Worm (Caenorhabditis elegans) whole organism, young adult: ENCODE results near the gene spe-45.
A peak's percentile ranks its signal among the peaks of the same experiment; 100 is the strongest.

Experiments used
- B0019.2 ChIP-seq: fragments of 200-800 bp; sonication (Bioruptor generic); conservative IDR thresholded peaks from 2 replicates; pipeline ENCODE4 v1.3.6; 2022; ENCODE audit warnings: missing genetic modification reagents, missing genetic modification characterization, missing compliant biosample characterization
- B0336.3 ChIP-seq: fragments of 200-800 bp; sonication (Bioruptor generic); IDR thresholded peaks from 2 replicates; pipeline ENCODE4 v1.3.6; 2022; ENCODE audit warnings: missing genetic modification characterization, missing compliant biosample characterization
- C17E4.6 ChIP-seq: fragments of 200-800 bp; sonication (Bioruptor generic); IDR thresholded peaks from 2 replicates; pipeline ENCODE4 v1.3.6; 2022; ENCODE audit warnings: missing genetic modification reagents, missing genetic modification characterization, missing compliant biosample characterization
- F33H1.4 ChIP-seq: fragments of 200-800 bp; sonication (Bioruptor generic); IDR thresholded peaks from 2 replicates; pipeline ENCODE4 v1.3.6; 2022; ENCODE audit warnings: missing genetic modification reagents, missing genetic modification characterization, missing compliant biosample characterization
- F55B11.4 ChIP-seq: sonication (generic microtip); optimal IDR thresholded peaks from 2 replicates; lab custom pipeline; 2016; ENCODE audit warnings: missing compliant biosample characterization, missing genetic modification characterization, borderline replicate concordance; ENCODE audit not compliant: insufficient read depth
- K11D2.4 ChIP-seq: fragments of 200-800 bp; sonication (Bioruptor generic); IDR thresholded peaks from 2 replicates; pipeline ENCODE4 v1.3.6; 2022; ENCODE audit warnings: missing genetic modification reagents, missing genetic modification characterization, missing compliant biosample characterization
- K12H6.12 ChIP-seq: fragments of 200-800 bp; sonication (Bioruptor generic); optimal IDR thresholded peaks from 2 replicates; lab custom pipeline; 2018; ENCODE audit warnings: mild to moderate bottlenecking, missing genetic modification characterization, missing compliant biosample characterization
- Y53F4B.3 ChIP-seq: fragments of 200-800 bp; sonication (Bioruptor generic); IDR thresholded peaks from 2 replicates; pipeline ENCODE4 v1.3.6; 2022; ENCODE audit warnings: missing genetic modification reagents, missing genetic modification characterization, missing compliant biosample characterization
- Y79H2A.3 ChIP-seq: fragments of 200-800 bp; sonication (Bioruptor generic); conservative IDR thresholded peaks from 2 replicates; pipeline ENCODE4 v1.3.6; 2022; ENCODE audit warnings: missing genetic modification reagents, missing genetic modification characterization, missing compliant biosample characterization
- atf-7 ChIP-seq: sonication (generic microtip); optimal IDR thresholded peaks from 2 replicates; lab custom pipeline; 2017; ENCODE audit warnings: mild to moderate bottlenecking, missing genetic modification characterization, missing compliant biosample characterization
- athp-1 ChIP-seq: sonication (generic microtip); optimal IDR thresholded peaks from 2 replicates; lab custom pipeline; 2017; ENCODE audit warnings: mild to moderate bottlenecking, missing genetic modification characterization, missing compliant biosample characterization
- attf-5 ChIP-seq: fragments of 200-800 bp; sonication (Bioruptor generic); optimal IDR thresholded peaks from 2 replicates; lab custom pipeline; 2018; ENCODE audit warnings: mild to moderate bottlenecking, missing genetic modification characterization, missing compliant biosample characterization
- bed-2 ChIP-seq: fragments of 200-800 bp; sonication (Bioruptor generic); IDR thresholded peaks from 2 replicates; pipeline ENCODE4 v1.3.6; 2022; ENCODE audit warnings: missing genetic modification reagents, missing genetic modification characterization, missing compliant biosample characterization
- cebp-2 ChIP-seq: fragments of 200-800 bp; sonication (Bioruptor generic); IDR thresholded peaks from 2 replicates; pipeline ENCODE4 v1.3.6; 2022; ENCODE audit warnings: missing genetic modification characterization, missing compliant biosample characterization
- ceh-40 ChIP-seq: fragments of 200-800 bp; sonication (Bioruptor generic); IDR thresholded peaks from 2 replicates; pipeline ENCODE4 v1.3.6; 2022; ENCODE audit warnings: missing genetic modification characterization, missing compliant biosample characterization
- ceh-79 ChIP-seq: sonication (generic microtip); optimal IDR thresholded peaks from 2 replicates; lab custom pipeline; 2017; ENCODE audit warnings: mild to moderate bottlenecking, missing genetic modification characterization, missing compliant biosample characterization
- dox-1 ChIP-seq: fragments of 200-800 bp; sonication (Bioruptor generic); IDR thresholded peaks from 2 replicates; pipeline ENCODE4 v1.3.6; 2022; ENCODE audit warnings: missing genetic modification reagents, missing genetic modification characterization, missing compliant biosample characterization
- egl-44 ChIP-seq: fragments of 200-800 bp; sonication (Bioruptor generic); IDR thresholded peaks from 2 replicates; pipeline ENCODE4 v1.3.6; 2022; ENCODE audit warnings: missing genetic modification reagents, missing genetic modification characterization, missing compliant biosample characterization
- egrh-3 ChIP-seq: fragments of 200-800 bp; sonication (Bioruptor generic); IDR thresholded peaks from 2 replicates; pipeline ENCODE4 v1.3.6; 2022; ENCODE audit warnings: missing genetic modification reagents, missing genetic modification characterization, missing compliant biosample characterization
- ekl-4 ChIP-seq: fragments of 200-800 bp; sonication (Bioruptor generic); IDR thresholded peaks from 2 replicates; pipeline ENCODE4 v1.3.6; 2022; ENCODE audit warnings: missing genetic modification reagents, missing genetic modification characterization, missing compliant biosample characterization
- fkh-3 ChIP-seq: sonication (generic microtip); optimal IDR thresholded peaks from 2 replicates; lab custom pipeline; 2016; ENCODE audit warnings: mild to moderate bottlenecking, missing genetic modification characterization, missing compliant biosample characterization
- gei-17 ChIP-seq: fragments of 200-800 bp; sonication (Bioruptor generic); optimal IDR thresholded peaks from 2 replicates; lab custom pipeline; 2018; ENCODE audit warnings: mild to moderate bottlenecking, missing genetic modification characterization, missing compliant biosample characterization
- hlh-12 ChIP-seq: sonication (generic microtip); optimal IDR thresholded peaks from 2 replicates; lab custom pipeline; 2016; ENCODE audit warnings: missing genetic modification characterization, missing compliant biosample characterization
- lag-1 ChIP-seq: fragments of 200-800 bp; sonication (Bioruptor generic); IDR thresholded peaks from 2 replicates; pipeline ENCODE4 v1.3.6; 2022; ENCODE audit warnings: missing genetic modification reagents, missing genetic modification characterization, missing compliant biosample characterization
- lin-40 ChIP-seq: sonication (generic microtip); optimal IDR thresholded peaks from 2 replicates; lab custom pipeline; 2016; ENCODE audit warnings: missing genetic modification characterization, mild to moderate bottlenecking, missing compliant biosample characterization, missing genotype, missing genetic modification reagents
- lsy-27 ChIP-seq: sonication (generic microtip); optimal IDR thresholded peaks from 2 replicates; lab custom pipeline; 2017; ENCODE audit warnings: missing genetic modification characterization, mild to moderate bottlenecking, missing compliant biosample characterization, antibody characterized with exemption, missing genotype, borderline replicate concordance; ENCODE audit not compliant: insufficient read depth
- madf-3 ChIP-seq: fragments of 200-800 bp; sonication (Bioruptor generic); IDR thresholded peaks from 2 replicates; pipeline ENCODE4 v1.3.6; 2022; ENCODE audit warnings: missing genetic modification reagents, missing genetic modification characterization, missing compliant biosample characterization
- madf-6 ChIP-seq: fragments of 200-800 bp; sonication (Bioruptor generic); IDR thresholded peaks from 2 replicates; pipeline ENCODE4 v1.3.6; 2022; ENCODE audit warnings: missing genetic modification reagents, missing genetic modification characterization, missing compliant biosample characterization
- madf-8 ChIP-seq: fragments of 200-800 bp; sonication (Bioruptor generic); conservative IDR thresholded peaks from 2 replicates; pipeline ENCODE4 v1.3.6; 2022; ENCODE audit warnings: missing genetic modification reagents, missing genetic modification characterization, missing compliant biosample characterization
- mcd-1 ChIP-seq: fragments of 200-800 bp; sonication (Bioruptor generic); IDR thresholded peaks from 2 replicates; pipeline ENCODE4 v1.3.6; 2022; ENCODE audit warnings: missing genetic modification reagents, missing genetic modification characterization, missing compliant biosample characterization
- mel-28 ChIP-seq: sonication (generic microtip); optimal IDR thresholded peaks from 2 replicates; lab custom pipeline; 2016; ENCODE audit warnings: borderline replicate concordance, mild to moderate bottlenecking, missing genetic modification characterization, missing compliant biosample characterization
- mxl-1 ChIP-seq: sonication (generic microtip); optimal IDR thresholded peaks from 2 replicates; lab custom pipeline; 2016; ENCODE audit warnings: missing genetic modification characterization, missing compliant biosample characterization
- nfya-2 ChIP-seq: fragments of 200-800 bp; sonication (Bioruptor generic); IDR thresholded peaks from 2 replicates; pipeline ENCODE4 v1.3.6; 2022; ENCODE audit warnings: missing genetic modification reagents, missing genetic modification characterization, missing compliant biosample characterization
- nfyb-1 ChIP-seq: fragments of 200-800 bp; sonication (Bioruptor generic); IDR thresholded peaks from 2 replicates; pipeline ENCODE4 v1.3.6; 2022; ENCODE audit warnings: missing genetic modification reagents, missing genetic modification characterization, missing compliant biosample characterization
- nhr-120 ChIP-seq: fragments of 200-800 bp; sonication (Bioruptor generic); IDR thresholded peaks from 2 replicates; pipeline ENCODE4 v1.3.6; 2022; ENCODE audit warnings: missing genetic modification characterization, missing compliant biosample characterization
- nhr-179 ChIP-seq: sonication (generic microtip); optimal IDR thresholded peaks from 2 replicates; lab custom pipeline; 2016; ENCODE audit warnings: mild to moderate bottlenecking, missing genetic modification characterization, missing compliant biosample characterization
- snpc-1.3 ChIP-seq: sonication (generic microtip); optimal IDR thresholded peaks from 2 replicates; lab custom pipeline; 2017; ENCODE audit warnings: missing genetic modification characterization, mild to moderate bottlenecking, missing compliant biosample characterization, antibody characterized with exemption, moderate library complexity, missing genotype, missing genetic modification reagents; ENCODE audit not compliant: insufficient read depth
- somi-1 ChIP-seq: fragments of 200-800 bp; sonication (Bioruptor generic); optimal IDR thresholded peaks from 2 replicates; lab custom pipeline; 2018; ENCODE audit warnings: mild to moderate bottlenecking, missing genetic modification characterization, missing compliant biosample characterization
- tbx-9 ChIP-seq: sonication (generic microtip); optimal IDR thresholded peaks from 2 replicates; lab custom pipeline; 2016; ENCODE audit warnings: borderline replicate concordance, missing genetic modification characterization, inconsistent platforms, missing compliant biosample characterization
- tlf-1 ChIP-seq: fragments of 200-800 bp; sonication (Bioruptor generic); optimal IDR thresholded peaks from 2 replicates; lab custom pipeline; 2018; ENCODE audit warnings: mild to moderate bottlenecking, missing genetic modification characterization, missing compliant biosample characterization
- unc-62 ChIP-seq: fragments of 150-350 bp; optimal IDR thresholded peaks from 2 replicates; lab custom pipeline; 2014; ENCODE audit warnings: missing biosample characterization, missing genetic modification reagents, missing genetic modification characterization
- zfh-2 ChIP-seq: fragments of 200-800 bp; sonication (Bioruptor generic); conservative IDR thresholded peaks from 2 replicates; pipeline ENCODE4 v1.3.6; 2022; ENCODE audit warnings: missing genetic modification reagents, missing genetic modification characterization, missing compliant biosample characterization
- ztf-22 ChIP-seq: fragments of 200-800 bp; sonication (Bioruptor generic); optimal IDR thresholded peaks from 2 replicates; lab custom pipeline; 2018; ENCODE audit warnings: mild to moderate bottlenecking, missing genetic modification characterization, moderate library complexity, missing compliant biosample characterization
- ztf-26 ChIP-seq: sonication (generic microtip); optimal IDR thresholded peaks from 2 replicates; lab custom pipeline; 2017; ENCODE audit warnings: missing genetic modification characterization, missing compliant biosample characterization
- ztf-6 ChIP-seq: fragments of 200-800 bp; sonication (Bioruptor generic); IDR thresholded peaks from 2 replicates; pipeline ENCODE4 v1.3.6; 2022; ENCODE audit warnings: missing genetic modification reagents, missing genetic modification characterization, missing compliant biosample characterization

spe-45 gene

ce11 chrIV:12428467-12428866 lies 38.6 kb upstream of the spe-45 start, which contains the start of gene col-130:
TSS of gene col-130 (minus strand) at chrIV:12428516.
- TF ChIP-seq F33H1.4 (GFP tag; lab: Robert Waterston, UW) (no peak), nfya-2 (GFP tag; lab: Robert Waterston, UW) (no peak), athp-1 (tag; lab: Kevin White, UChicago) (no peak), ztf-26 (tag; lab: Kevin White, UChicago) (no peak), egl-44 (no peak), mxl-1 (no peak), lag-1 (GFP tag; lab: Robert Waterston, UW) (no peak), mcd-1 (GFP tag; lab: Robert Waterston, UW) (no peak), fkh-3 (tag; lab: Kevin White, UChicago) (no peak), nhr-120 (GFP tag; lab: Robert Waterston, UW) (no peak), dox-1 (no peak), attf-5 (GFP tag; lab: Kevin White, UChicago) (no peak), nhr-179 (no peak), mel-28 (tag; lab: Kevin White, UChicago) (no peak), tbx-9 (no peak), atf-7 (no peak), tlf-1 (GFP tag; lab: Kevin White, UChicago) (no peak), somi-1 (GFP tag; lab: Kevin White, UChicago) (no peak), K12H6.12 (tag; lab: Kevin White, UChicago) (no peak)

ce11 chrIV:12427687-12428284 lies 37.9 kb upstream of the spe-45 start:
- TF ChIP-seq Y79H2A.3 (GFP tag; lab: Robert Waterston, UW) (no peak), athp-1 (tag; lab: Kevin White, UChicago) (peak; percentile 6), zfh-2 (GFP tag; lab: Robert Waterston, UW) (peak; percentile 94), lin-40 (tag; lab: Kevin White, UChicago) (peak; percentile 22), ztf-26 (tag; lab: Kevin White, UChicago) (peak; percentile 37), egrh-3 (peak; percentile 96), snpc-1.3 (tag; lab: Kevin White, UChicago) (no peak), bed-2 (GFP tag; lab: Robert Waterston, UW) (no peak), cebp-2 (GFP tag; lab: Robert Waterston, UW) (0 out of 2 replicates have a peak, but pooled peaks have one; percentile 64), lag-1 (GFP tag; lab: Robert Waterston, UW) (no peak), madf-6 (GFP tag; lab: Robert Waterston, UW) (no peak), ztf-6 (GFP tag; lab: Robert Waterston, UW) (no peak), nfyb-1 (GFP tag; lab: Robert Waterston, UW) (0 out of 2 replicates have a peak, but pooled peaks have one; percentile 13), ztf-22 (GFP tag; lab: Kevin White, UChicago) (no peak), dox-1 (0 out of 2 replicates have a peak, but pooled peaks have one; percentile 20)

DNA sequence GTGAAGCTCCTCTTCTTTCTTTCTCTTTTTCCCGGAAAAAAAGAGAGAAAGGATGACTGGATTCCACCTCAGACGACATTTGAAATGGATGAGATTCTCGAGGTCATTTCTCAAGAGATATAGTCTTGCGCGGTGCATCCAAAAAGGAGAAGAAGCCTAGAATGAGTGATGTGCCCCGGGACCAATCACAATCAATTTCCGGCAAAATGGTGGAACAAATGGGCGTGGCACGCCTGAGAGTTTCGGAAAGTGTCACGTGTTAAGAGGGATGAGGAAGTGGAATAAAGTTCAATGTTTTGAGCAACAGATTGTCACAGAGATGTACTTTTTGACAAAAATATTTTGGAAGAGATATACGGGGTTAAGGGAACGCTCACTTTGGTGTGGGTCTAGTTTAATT lies 35.7 kb upstream of the spe-45 start:
- no peak for TF ChIP-seq hlh-12 (tag; lab: Kevin White, UChicago)
- TF ChIP-seq ceh-79 (tag; lab: Kevin White, UChicago): no peak
- no peak for TF ChIP-seq B0019.2 (GFP tag; lab: Robert Waterston, UW)
- TF ChIP-seq ekl-4 (GFP tag; lab: Robert Waterston, UW): no peak
- TF ChIP-seq lsy-27 (tag; lab: Kevin White, UChicago): no peak
- no peak for TF ChIP-seq unc-62 (GFP tag; lab: Kevin White, UChicago)
- TF ChIP-seq B0336.3 (GFP tag; lab: Robert Waterston, UW): no peak
- TF ChIP-seq gei-17 (GFP tag; lab: Kevin White, UChicago): no peak
- no peak for TF ChIP-seq madf-8
- no peak for TF ChIP-seq ceh-40
- TF ChIP-seq madf-3: no peak
- TF ChIP-seq fkh-3 (tag; lab: Kevin White, UChicago): no peak
- no peak for TF ChIP-seq F55B11.4 (tag; lab: Kevin White, UChicago)
- TF ChIP-seq Y53F4B.3 (GFP tag; lab: Robert Waterston, UW): no peak
- no peak for TF ChIP-seq K11D2.4
- no peak for TF ChIP-seq C17E4.6 (GFP tag; lab: Robert Waterston, UW)
